Worm (Caenorhabditis elegans) whole organism, L2 larva: ENCODE results near the gene C34F11.1.

ENCODE experiments used
- C34F6.9 ChIP-seq: fragments of 150-350 bp; optimal IDR thresholded peaks from 2 replicates; lab custom pipeline; 2014; ENCODE audit warnings: missing biosample characterization, missing genetic modification characterization
- F13H6.1 ChIP-seq: sonication (generic microtip); optimal IDR thresholded peaks from 2 replicates; lab custom pipeline; 2016; ENCODE audit warnings: missing genetic modification characterization, missing compliant biosample characterization
- R02D3.7 ChIP-seq: fragments of 150-350 bp; optimal IDR thresholded peaks from 2 replicates; lab custom pipeline; 2014; ENCODE audit warnings: missing biosample characterization, missing genetic modification characterization
- Y55F3AM.14 ChIP-seq: fragments of 200-800 bp; sonication (Bioruptor generic); optimal IDR thresholded peaks from 2 replicates; lab custom pipeline; 2018; ENCODE audit warnings: mild to moderate bottlenecking, missing genetic modification characterization, missing compliant biosample characterization
- ZK546.5 ChIP-seq: sonication (generic microtip); optimal IDR thresholded peaks from 2 replicates; lab custom pipeline; 2017; ENCODE audit warnings: missing biosample characterization, missing genetic modification characterization
- alr-1 ChIP-seq: fragments of 150-350 bp; optimal IDR thresholded peaks from 2 replicates; lab custom pipeline; 2014; ENCODE audit warnings: missing biosample characterization, missing genetic modification characterization
- aly-2 ChIP-seq: fragments of 150-350 bp; optimal IDR thresholded peaks from 2 replicates; lab custom pipeline; 2014; ENCODE audit warnings: missing biosample characterization, missing genetic modification characterization
- ama-1 ChIP-seq: fragments of 150-350 bp; optimal IDR thresholded peaks from 2 replicates; lab custom pipeline; 2018; ENCODE audit warnings: inconsistent platforms
- blmp-1 ChIP-seq: sonication (generic microtip); optimal IDR thresholded peaks from 2 replicates; lab custom pipeline; 2017; ENCODE audit warnings: missing genetic modification characterization, mild to moderate bottlenecking, missing compliant biosample characterization, antibody characterized with exemption, moderate library complexity; ENCODE audit not compliant: insufficient read depth
- ceh-16 ChIP-seq: fragments of 150-350 bp; optimal IDR thresholded peaks from 2 replicates; lab custom pipeline; 2014; ENCODE audit warnings: missing biosample characterization, missing genetic modification characterization
- ceh-82 ChIP-seq: fragments of 150-350 bp; optimal IDR thresholded peaks from 2 replicates; lab custom pipeline; 2014; ENCODE audit warnings: missing biosample characterization, missing genetic modification characterization
- crh-2 ChIP-seq: sonication (generic microtip); optimal IDR thresholded peaks from 2 replicates; lab custom pipeline; 2017; ENCODE audit warnings: missing biosample characterization, missing genetic modification characterization
- dmd-4 ChIP-seq: sonication (generic microtip); optimal IDR thresholded peaks from 2 replicates; lab custom pipeline; 2017; ENCODE audit warnings: missing biosample characterization, missing genetic modification characterization
- egl-27 ChIP-seq: sonication (generic microtip); optimal IDR thresholded peaks from 3 replicates; lab custom pipeline; 2017; ENCODE audit warnings: missing biosample characterization, missing genetic modification reagents, missing genetic modification characterization
- elt-1 ChIP-seq: fragments of 150-350 bp; optimal IDR thresholded peaks from 2 replicates; lab custom pipeline; 2014; ENCODE audit warnings: missing biosample characterization, missing genetic modification characterization
- elt-3 ChIP-seq: sonication (generic microtip); optimal IDR thresholded peaks from 2 replicates; lab custom pipeline; 2017; ENCODE audit warnings: missing biosample characterization, missing genetic modification characterization
- fos-1 ChIP-seq: fragments of 150-350 bp; optimal IDR thresholded peaks from 2 replicates; lab custom pipeline; 2014; ENCODE audit warnings: missing biosample characterization, missing genetic modification characterization
- gmeb-1 ChIP-seq: fragments of 150-350 bp; optimal IDR thresholded peaks from 2 replicates; lab custom pipeline; 2014; ENCODE audit warnings: missing biosample characterization, missing genetic modification characterization
- lin-11 ChIP-seq: fragments of 150-350 bp; sonication (generic microtip); optimal IDR thresholded peaks from 2 replicates; lab custom pipeline; 2014; ENCODE audit warnings: missing biosample characterization, missing genetic modification characterization, inconsistent platforms, mixed read lengths
- lin-13 ChIP-seq: fragments of 150-350 bp; optimal IDR thresholded peaks from 2 replicates; lab custom pipeline; 2014; ENCODE audit warnings: missing biosample characterization, missing genetic modification reagents, missing genetic modification characterization
- lin-39 ChIP-seq: fragments of 150-350 bp; optimal IDR thresholded peaks from 2 replicates; lab custom pipeline; 2014; ENCODE audit warnings: missing biosample characterization, missing genetic modification reagents, missing genetic modification characterization
- lsy-2 ChIP-seq, 2 experiments: fragments of 150-350 bp in 1 of 2; sonication (generic microtip) in 1 of 2; optimal IDR thresholded peaks; 2 replicates each; lab custom pipeline; 2014 to 2017; ENCODE audit warnings: missing biosample characterization in 2 of 2, missing genetic modification characterization in 2 of 2
- mab-5 ChIP-seq: fragments of 150-350 bp; optimal IDR thresholded peaks from 2 replicates; lab custom pipeline; 2014; ENCODE audit warnings: missing biosample characterization, missing genetic modification characterization
- mbf-1 ChIP-seq: sonication (generic microtip); optimal IDR thresholded peaks from 2 replicates; lab custom pipeline; 2017; ENCODE audit warnings: missing biosample characterization, missing genetic modification characterization
- mdl-1 ChIP-seq, 2 experiments: fragments of 150-350 bp in 1 of 2; sonication (generic microtip) in 1 of 2; optimal IDR thresholded peaks; 2 replicates each; lab custom pipeline; 2017; ENCODE audit warnings: missing biosample characterization in 2 of 2, missing genetic modification characterization in 2 of 2
- nhr-10 ChIP-seq: sonication (generic microtip); optimal IDR thresholded peaks from 2 replicates; lab custom pipeline; 2017; ENCODE audit warnings: missing biosample characterization, missing genetic modification characterization
- nhr-11 ChIP-seq: fragments of 150-350 bp; optimal IDR thresholded peaks from 2 replicates; lab custom pipeline; 2014; ENCODE audit warnings: missing biosample characterization, missing genetic modification characterization
- nhr-12 ChIP-seq: fragments of 150-350 bp; optimal IDR thresholded peaks from 2 replicates; lab custom pipeline; 2014; ENCODE audit warnings: missing biosample characterization, missing genetic modification characterization
- nhr-129 ChIP-seq: fragments of 150-350 bp; optimal IDR thresholded peaks from 2 replicates; lab custom pipeline; 2014; ENCODE audit warnings: missing biosample characterization, missing genetic modification characterization
- nhr-21 ChIP-seq: fragments of 150-350 bp; optimal IDR thresholded peaks from 2 replicates; lab custom pipeline; 2014; ENCODE audit warnings: missing biosample characterization, missing genetic modification characterization
- nhr-23 ChIP-seq: fragments of 150-350 bp; optimal IDR thresholded peaks from 2 replicates; lab custom pipeline; 2014; ENCODE audit warnings: missing biosample characterization, missing genetic modification reagents, missing genetic modification characterization
- nhr-237 ChIP-seq: fragments of 150-350 bp; optimal IDR thresholded peaks from 2 replicates; lab custom pipeline; 2014; ENCODE audit warnings: missing biosample characterization, missing genetic modification characterization
- nhr-25 ChIP-seq: fragments of 150-350 bp; sonication (generic microtip); optimal IDR thresholded peaks from 3 replicates; lab custom pipeline; 2014; ENCODE audit warnings: missing biosample characterization, missing genetic modification characterization
- nhr-6 ChIP-seq: fragments of 150-350 bp; optimal IDR thresholded peaks from 2 replicates; lab custom pipeline; 2014; ENCODE audit warnings: missing biosample characterization, missing genetic modification characterization
- nhr-77 ChIP-seq: fragments of 150-350 bp; optimal IDR thresholded peaks from 2 replicates; lab custom pipeline; 2014; ENCODE audit warnings: missing biosample characterization, missing genetic modification characterization
- peb-1 ChIP-seq: fragments of 150-350 bp; optimal IDR thresholded peaks from 2 replicates; lab custom pipeline; 2014; ENCODE audit warnings: missing biosample characterization, missing genetic modification characterization
- sem-4 ChIP-seq: fragments of 150-350 bp; optimal IDR thresholded peaks from 2 replicates; lab custom pipeline; 2014; ENCODE audit warnings: missing biosample characterization, missing genetic modification reagents, missing genetic modification characterization
- skn-1 ChIP-seq: sonication (generic microtip); optimal IDR thresholded peaks from 2 replicates; lab custom pipeline; 2017; ENCODE audit warnings: missing biosample characterization, missing genetic modification characterization
- sma-3 ChIP-seq: sonication (generic microtip); optimal IDR thresholded peaks from 2 replicates; lab custom pipeline; 2016; ENCODE audit warnings: missing genetic modification reagents, missing genetic modification characterization, missing compliant biosample characterization
- sma-9 ChIP-seq, 2 experiments: fragments of 150-350 bp in 1 of 2; sonication (generic microtip) in 1 of 2; optimal IDR thresholded peaks; 2 replicates each; lab custom pipeline; 2014 to 2016; ENCODE audit warnings: missing genetic modification characterization in 2 of 2, mild to moderate bottlenecking in 1 of 2, missing biosample characterization in 1 of 2, missing compliant biosample characterization in 1 of 2, missing genetic modification reagents in 1 of 2, moderate library complexity in 1 of 2
- snpc-4 ChIP-seq: fragments of 150-350 bp; optimal IDR thresholded peaks from 2 replicates; lab custom pipeline; 2014; ENCODE audit warnings: missing biosample characterization, missing genetic modification characterization
- unc-39 ChIP-seq: fragments of 150-350 bp; optimal IDR thresholded peaks from 2 replicates; lab custom pipeline; 2014; ENCODE audit warnings: missing biosample characterization, missing genetic modification characterization
- unc-55 ChIP-seq: fragments of 150-350 bp; sonication (generic microtip); optimal IDR thresholded peaks from 3 replicates; lab custom pipeline; 2014; ENCODE audit warnings: missing biosample characterization, missing genetic modification reagents, missing genetic modification characterization
- unc-62 ChIP-seq: fragments of 150-350 bp; optimal IDR thresholded peaks from 2 replicates; lab custom pipeline; 2014; ENCODE audit warnings: missing biosample characterization, missing genetic modification reagents, missing genetic modification characterization
- zag-1 ChIP-seq: fragments of 150-350 bp; optimal IDR thresholded peaks from 2 replicates; lab custom pipeline; 2014; ENCODE audit warnings: missing biosample characterization, missing genetic modification characterization
- ztf-1 ChIP-seq: fragments of 200-800 bp; sonication (Bioruptor generic); conservative IDR thresholded peaks from 2 replicates; pipeline ENCODE4 v1.3.6; 2022; ENCODE audit warnings: missing genetic modification characterization, missing compliant biosample characterization
- ztf-11 ChIP-seq: sonication (generic microtip); optimal IDR thresholded peaks from 2 replicates; lab custom pipeline; 2017; ENCODE audit warnings: missing biosample characterization, missing genetic modification characterization
- ztf-4 ChIP-seq: fragments of 150-350 bp; optimal IDR thresholded peaks from 2 replicates; lab custom pipeline; 2014; ENCODE audit warnings: missing biosample characterization, missing genetic modification characterization

C34F11.1 gene

ce11 chrII:5178609-5179008 is 34.2 kb upstream of the C34F11.1 start:
- TF ChIP-seq R02D3.7 (tag; lab: Kevin White, UChicago) (no peak), ceh-82 (tag; lab: Kevin White, UChicago) (no peak), nhr-12 (tag; lab: Kevin White, UChicago) (no peak), mab-5 (tag; lab: Kevin White, UChicago) (no peak), unc-55 (GFP tag; lab: Kevin White, UChicago) (no peak), ama-1 (lab: Kevin White, UChicago) (peak; percentile 23), ceh-16 (no peak)

- no peak for TF ChIP-seq nhr-129
- no peak for TF ChIP-seq mab-5 (tag; lab: Kevin White, UChicago)
- no peak for TF ChIP-seq fos-1 (tag; lab: Kevin White, UChicago)
- TF ChIP-seq lsy-2 (tag; optimal IDR thresholded peaks at IDR 0.05; lab: Kevin White, UChicago) = no peak
- no peak for TF ChIP-seq ztf-4 (tag; lab: Kevin White, UChicago)
- no peak for TF ChIP-seq dmd-4 (tag; lab: Kevin White, UChicago)
These were observed 32.5 kb upstream of the C34F11.1 start for ce11 chrII:5180272-5180671.

DNA sequence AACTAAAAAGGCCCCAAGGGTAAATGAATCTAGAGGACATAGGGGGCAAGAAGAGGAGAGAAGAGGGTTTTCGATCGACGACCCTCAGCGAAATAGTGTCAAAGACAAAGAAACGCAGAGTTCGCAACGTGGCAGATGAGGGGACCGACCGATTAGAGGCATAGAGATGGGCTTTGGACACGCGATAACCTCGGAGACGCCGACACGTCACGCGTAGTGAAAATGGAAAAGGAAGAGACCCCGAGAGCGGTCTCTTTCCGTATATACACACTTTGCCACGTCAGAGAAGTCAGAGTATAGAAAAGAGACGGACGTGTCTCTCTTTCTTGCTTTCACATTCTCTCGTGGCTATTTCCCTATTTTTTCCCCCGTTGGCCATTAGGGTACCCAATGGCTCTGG is 31.3 kb upstream of the C34F11.1 start:
- TF ChIP-seq lin-39 (tag; lab: Kevin White, UChicago) = no peak
- no peak for TF ChIP-seq dmd-4 (tag; lab: Kevin White, UChicago)
- TF ChIP-seq mdl-1 (tag; optimal IDR thresholded peaks at IDR 0.05; lab: Kevin White, UChicago) = peak; percentile 75 to 85
- TF ChIP-seq ceh-16 = no peak
- peak; percentile 51 for TF ChIP-seq nhr-25 (tag; lab: Kevin White, UChicago)
- TF ChIP-seq sem-4 (tag; lab: Kevin White, UChicago) = peak; percentile 56
- TF ChIP-seq crh-2 (tag; lab: Kevin White, UChicago) = no peak
- TF ChIP-seq nhr-77 (tag; lab: Kevin White, UChicago) = no peak
- peak; percentile 80 for TF ChIP-seq F13H6.1 (tag; lab: Kevin White, UChicago)
- no peak for TF ChIP-seq mab-5 (tag; lab: Kevin White, UChicago)
- peak; percentile 74 for TF ChIP-seq blmp-1 (tag; lab: Kevin White, UChicago)
- peak; percentile 62 for TF ChIP-seq snpc-4 (tag; lab: Kevin White, UChicago)
- TF ChIP-seq sma-3 (GFP tag; lab: Kevin White, UChicago) = peak; percentile 22
- no peak for TF ChIP-seq elt-1 (tag; lab: Kevin White, UChicago)
- no peak for TF ChIP-seq peb-1 (tag; lab: Kevin White, UChicago)
- TF ChIP-seq skn-1 (tag; lab: Kevin White, UChicago) = no peak
- TF ChIP-seq lin-13 (GFP tag; lab: Kevin White, UChicago) = peak; percentile 55
- peak; percentile 61 for TF ChIP-seq unc-55 (GFP tag; lab: Kevin White, UChicago)
- TF ChIP-seq unc-62 = no peak
- peak; percentile 54 for TF ChIP-seq egl-27
- TF ChIP-seq ztf-1 = no peak
- peak; percentile 69 for TF ChIP-seq Y55F3AM.14 (GFP tag; lab: Kevin White, UChicago)
- no peak for TF ChIP-seq alr-1 (tag; lab: Kevin White, UChicago)
- peak; percentile 48 for TF ChIP-seq fos-1 (tag; lab: Kevin White, UChicago)
- no peak for TF ChIP-seq gmeb-1 (tag; lab: Kevin White, UChicago)
- TF ChIP-seq aly-2 = no peak
- no peak for TF ChIP-seq mbf-1
- peak; percentile 18 to 74 for TF ChIP-seq lsy-2 (tag; optimal IDR thresholded peaks at IDR 0.05; lab: Kevin White, UChicago)
- peak; percentile 77 for TF ChIP-seq nhr-129
- TF ChIP-seq ztf-4 (tag; lab: Kevin White, UChicago) = no peak
- no peak for TF ChIP-seq nhr-12 (tag; lab: Kevin White, UChicago)
- no peak for TF ChIP-seq nhr-6
- no peak for TF ChIP-seq nhr-237 (tag; lab: Kevin White, UChicago)
- no peak for TF ChIP-seq ceh-82 (tag; lab: Kevin White, UChicago)
- no peak for TF ChIP-seq nhr-11 (tag; lab: Kevin White, UChicago)
- peak; percentile 72 for TF ChIP-seq C34F6.9
- peak; percentile 6 for TF ChIP-seq ZK546.5 (tag; lab: Kevin White, UChicago)
- TF ChIP-seq nhr-23 (tag; lab: Kevin White, UChicago) = no peak
- no peak for TF ChIP-seq ama-1 (lab: Kevin White, UChicago)
- TF ChIP-seq lin-11 (tag; lab: Kevin White, UChicago) = peak; percentile 49
- peak; percentile 34 for TF ChIP-seq nhr-21 (tag; lab: Kevin White, UChicago)
- TF ChIP-seq zag-1 = peak; percentile 71
- no peak for TF ChIP-seq elt-3 (tag; lab: Kevin White, UChicago)
- TF ChIP-seq nhr-10 (tag; lab: Kevin White, UChicago) = no peak
- TF ChIP-seq ztf-11 = no peak
- TF ChIP-seq unc-39 (tag; lab: Kevin White, UChicago) = no peak
- TF ChIP-seq R02D3.7 (tag; lab: Kevin White, UChicago) = no peak
- TF ChIP-seq sma-9 (GFP tag; optimal IDR thresholded peaks at IDR 0.05; lab: Kevin White, UChicago) = peak; percentile 79
- TF ChIP-seq sma-9 (tag; optimal IDR thresholded peaks at IDR 0.05; lab: Kevin White, UChicago) = no peak
